Worm (Caenorhabditis elegans): ENCODE data around the gene rpl-34.

Gene rpl-34

DNA sequence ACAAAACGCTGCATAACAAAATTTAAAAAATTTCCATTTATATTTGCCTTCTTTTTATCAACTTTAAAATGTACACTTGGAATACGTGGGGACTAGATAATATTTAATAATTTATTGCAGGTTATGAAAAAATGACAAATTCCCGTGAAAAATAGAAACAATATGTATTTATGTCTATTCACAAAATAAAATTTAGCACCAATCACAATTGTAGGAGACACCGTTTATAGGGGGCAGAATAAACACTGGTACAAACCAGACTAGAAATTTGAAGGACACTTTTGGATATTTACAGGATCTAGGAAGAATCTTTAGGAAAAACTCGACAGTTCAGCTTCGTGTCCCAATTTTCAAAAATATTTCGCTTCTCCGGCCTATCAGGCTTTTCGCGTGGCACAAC is 1.6 kb downstream of the rpl-34 start, which contains the start of gene C42C1.3:
C42C1.3 (minus strand) TSS at position 101 of the 400 bp plus-strand sequence.
- TF ChIP-seq ztf-25 (GFP tag; IDR thresholded peaks at IDR 0.05): no peak
- TF ChIP-seq atf-7 (tag; optimal IDR thresholded peaks at IDR 0.05): no peak
- no peak for TF ChIP-seq hlh-26 (GFP tag; conservative IDR thresholded peaks at IDR 0.05)
- TF ChIP-seq F57C9.4 (tag; optimal IDR thresholded peaks at IDR 0.05): no peak
- TF ChIP-seq B0261.1 (tag; optimal IDR thresholded peaks at IDR 0.05): no peak
- TF ChIP-seq rec-8 (tag; optimal IDR thresholded peaks at IDR 0.05): no peak
- TF ChIP-seq cebp-2 (GFP tag; IDR thresholded peaks at IDR 0.05): no peak
- TF ChIP-seq dpl-1 (GFP tag; optimal IDR thresholded peaks at IDR 0.05): no peak
- no peak for TF ChIP-seq dox-1 (GFP tag; IDR thresholded peaks at IDR 0.05)
- no peak for TF ChIP-seq die-1 (tag; optimal IDR thresholded peaks at IDR 0.05)
- no peak for TF ChIP-seq dpff-1 (tag; optimal IDR thresholded peaks at IDR 0.05)
- no peak for TF ChIP-seq hrde-1 (tag; optimal IDR thresholded peaks at IDR 0.05; ENCODE audit: borderline replicate concordance)
- no peak for TF ChIP-seq snpc-1.3 (tag; optimal IDR thresholded peaks at IDR 0.05; ENCODE audit: insufficient read depth)
- TF ChIP-seq F57A8.1 (GFP tag; optimal IDR thresholded peaks at IDR 0.05): no peak
- no peak for TF ChIP-seq bed-2 (GFP tag; IDR thresholded peaks at IDR 0.05)
- no peak for TF ChIP-seq attf-3 (GFP tag; conservative IDR thresholded peaks at IDR 0.05)

DNA sequence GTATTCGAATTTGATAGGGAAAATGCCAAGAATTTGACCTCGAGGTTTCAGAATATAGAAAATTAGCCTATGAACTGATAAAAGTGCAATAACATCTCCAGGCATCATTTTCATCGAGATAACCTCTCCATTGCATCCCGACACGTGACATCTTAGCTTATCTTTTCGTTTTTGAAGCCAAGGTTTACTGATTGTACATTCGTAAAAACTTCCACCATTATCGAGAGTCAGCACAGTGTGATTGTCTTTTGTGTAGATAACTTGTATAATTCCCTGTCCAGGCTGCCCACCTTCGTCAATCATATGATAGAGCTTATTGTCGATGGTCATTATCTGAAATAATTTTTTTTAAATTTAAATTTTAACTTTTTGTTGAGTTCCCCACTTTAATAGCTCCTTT is 5.6 kb downstream of the rpl-34 start:
- TF ChIP-seq Y79H2A.3 (GFP tag; conservative IDR thresholded peaks at IDR 0.05) (no peak), F23B12.7 (tag; optimal IDR thresholded peaks at IDR 0.05; ENCODE audit: insufficient read depth) (no peak), him-1 (tag; optimal IDR thresholded peaks at IDR 0.05) (no peak), hlh-26 (GFP tag; conservative IDR thresholded peaks at IDR 0.05) (no peak), F57C9.4 (tag; optimal IDR thresholded peaks at IDR 0.05) (no peak)

DNA sequence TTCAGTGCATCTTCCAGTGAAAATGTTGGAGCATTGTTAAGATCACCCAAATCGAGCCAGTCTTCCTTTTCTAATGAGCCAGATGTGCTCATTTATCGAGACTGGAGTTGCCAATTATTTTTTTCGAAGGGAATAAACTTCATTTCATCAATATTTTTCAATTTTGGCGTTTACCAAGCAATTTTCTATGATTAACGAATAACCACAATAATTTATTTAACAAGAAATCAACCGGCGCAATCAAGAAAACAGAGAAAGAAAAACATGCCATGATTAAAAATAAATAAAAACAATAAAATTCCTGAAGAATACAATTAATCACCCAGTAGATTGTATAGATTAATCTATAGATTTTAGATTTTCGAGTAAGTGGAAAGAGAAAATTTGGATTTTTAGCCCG is 7.1 kb downstream of the rpl-34 start, which contains the start of gene vps-8:
vps-8 (minus strand) TSS at position 101 of the 400 bp plus-strand sequence.
- TF ChIP-seq pbrm-1 (GFP tag; IDR thresholded peaks at IDR 0.05) (no peak), madf-6 (GFP tag; IDR thresholded peaks at IDR 0.05) (no peak), lin-54 (GFP tag; optimal IDR thresholded peaks at IDR 0.05) (no peak), lsy-27 (tag; optimal IDR thresholded peaks at IDR 0.05; ENCODE audit: borderline replicate concordance, insufficient read depth) (no peak), tlf-1 (GFP tag; optimal IDR thresholded peaks at IDR 0.05) (peak; percentile 1), bed-2 (GFP tag; IDR thresholded peaks at IDR 0.05) (no peak), xnd-1 (tag; optimal IDR thresholded peaks at IDR 0.05) (no peak)

DNA sequence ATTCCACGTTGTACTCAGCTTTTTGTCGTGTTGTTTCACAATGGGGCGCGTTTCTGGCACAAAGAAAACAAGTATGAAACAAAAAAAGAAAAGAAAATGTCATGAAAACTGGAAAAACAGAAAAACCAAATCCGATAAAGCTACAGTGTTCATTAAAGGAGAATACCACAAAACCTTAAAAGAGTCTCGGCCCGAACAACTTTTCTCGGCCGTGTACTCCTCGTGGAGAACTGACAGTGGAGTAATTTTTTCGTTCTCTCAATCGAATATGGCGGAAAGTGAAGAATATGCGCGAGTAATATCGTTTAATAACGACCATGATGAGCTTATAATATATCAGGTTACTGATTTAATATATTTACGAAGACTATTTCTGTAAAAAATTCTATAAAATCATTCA is 9.7 kb downstream of the rpl-34 start, which contains the start of the genes tag-335 and vkmt-1:
tag-335 (minus strand) TSS at position 88 of the 400 bp plus-strand sequence.
vkmt-1 (plus strand) TSS at position 219 of the 400 bp plus-strand sequence.
- TF ChIP-seq D2030.7 (GFP tag; IDR thresholded peaks at IDR 0.05) (0 out of 2 replicates have a peak, but pooled peaks have one; percentile 36), ceh-100 (GFP tag; IDR thresholded peaks at IDR 0.05) (no peak), unc-130 (GFP tag; optimal IDR thresholded peaks at IDR 0.05) (no peak), lag-1 (GFP tag; IDR thresholded peaks at IDR 0.05) (no peak), ekl-4 (GFP tag; IDR thresholded peaks at IDR 0.05) (no peak), lin-26 (GFP tag; IDR thresholded peaks at IDR 0.05) (no peak), hmg-1.2 (GFP tag; IDR thresholded peaks at IDR 0.05) (no peak), hrde-1 (tag; optimal IDR thresholded peaks at IDR 0.05; ENCODE audit: borderline replicate concordance) (no peak), dox-1 (GFP tag; IDR thresholded peaks at IDR 0.05) (0 out of 2 replicates have a peak, but pooled peaks have one; percentile 17), zfh-2 (GFP tag; conservative IDR thresholded peaks at IDR 0.05) (no peak), nhr-27 (tag; optimal IDR thresholded peaks at IDR 0.05) (no peak), snpc-1.1 (tag; optimal IDR thresholded peaks at IDR 0.05; ENCODE audit: insufficient read depth) (no peak), F10E7.11 (tag; optimal IDR thresholded peaks at IDR 0.05) (no peak), ztf-3 (GFP tag; optimal IDR thresholded peaks at IDR 0.05) (no peak), Y56A3A.18 (GFP tag; IDR thresholded peaks at IDR 0.05) (no peak), akir-1 (GFP tag; optimal IDR thresholded peaks at IDR 0.05) (no peak), mxl-1 (tag; optimal IDR thresholded peaks at IDR 0.05) (no peak), Y53F4B.3 (GFP tag; IDR thresholded peaks at IDR 0.05) (no peak), snpc-3.4 (tag; optimal IDR thresholded peaks at IDR 0.05) (no peak), hlh-12 (tag; optimal IDR thresholded peaks at IDR 0.05) (no peak)

All from whole organism, young adult.